Worm (Caenorhabditis elegans): ENCODE measurements around the gene sri-9.

DNA sequence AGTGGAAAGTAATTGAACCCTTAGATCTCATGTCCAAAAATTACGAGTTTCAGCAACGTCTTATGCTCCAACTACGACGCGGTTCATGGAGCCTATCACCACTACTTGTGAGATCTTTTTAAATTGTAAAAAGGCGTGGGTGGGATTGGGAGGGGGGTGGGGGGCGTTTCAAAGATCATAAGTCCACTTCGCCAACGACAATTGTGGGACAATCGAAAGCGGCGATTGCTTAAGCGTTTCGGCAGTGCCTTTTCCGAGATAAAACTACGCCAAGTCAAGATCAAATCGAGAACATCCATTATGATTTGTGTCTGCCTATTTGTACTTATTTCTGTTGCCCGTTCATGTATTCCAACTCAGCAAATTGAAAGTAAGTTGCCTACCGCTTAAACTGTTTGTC is 45.0 kb upstream of the sri-9 start, which contains the start of gene clec-239:
- TF ChIP-seq sea-2 (GFP tag; IDR thresholded peaks at IDR 0.05): no peak
- no peak for TF ChIP-seq sptf-2 (GFP tag; optimal IDR thresholded peaks at IDR 0.05)
